Worm (Caenorhabditis elegans): Measurements from ENCODE around the gene F22F7.3.

DNA sequence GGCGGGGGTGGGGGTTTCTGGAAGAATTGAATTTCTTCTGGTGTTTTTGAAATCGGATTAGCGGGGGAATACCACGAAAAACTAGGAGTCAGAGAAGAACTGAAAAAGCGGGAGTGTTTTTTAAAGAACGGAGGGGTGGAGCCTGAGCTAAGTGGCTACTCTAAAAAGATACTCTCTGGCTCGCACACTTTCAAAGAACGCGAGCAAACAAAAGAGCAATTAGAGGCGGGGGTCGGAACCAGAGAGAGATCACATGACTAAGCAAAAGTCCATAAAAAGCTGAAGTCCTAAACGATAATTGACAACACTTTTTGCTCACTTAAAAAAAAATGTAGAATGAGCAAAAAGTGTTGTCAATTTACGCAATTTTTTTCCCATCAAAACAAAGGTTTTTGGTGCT lies 23.9 kb downstream of the F22F7.3 start:
- TF ChIP-seq unc-55 (GFP tag; optimal IDR thresholded peaks at IDR 0.05), result no peak
- no peak for TF ChIP-seq ama-1 (optimal IDR thresholded peaks at IDR 0.05)
- TF ChIP-seq pqm-1 (tag; optimal IDR thresholded peaks at IDR 0.05), result no peak

All from whole organism, late embryonic.